Worm (Caenorhabditis elegans): ENCODE data around the gene lgc-30.

- no peak for TF ChIP-seq unc-39 (tag; optimal IDR thresholded peaks at IDR 0.05)
- TF ChIP-seq unc-62 (GFP tag; optimal IDR thresholded peaks at IDR 0.05): no peak
- no peak for TF ChIP-seq lin-11 (tag; optimal IDR thresholded peaks at IDR 0.05)
- no peak for TF ChIP-seq lin-13 (GFP tag; optimal IDR thresholded peaks at IDR 0.05)
- TF ChIP-seq nhr-237 (tag; optimal IDR thresholded peaks at IDR 0.05): no peak
Measured at ce11 chrIV:914856-915255, 9.8 kb upstream of the lgc-30 start.
